Worm (Caenorhabditis elegans) whole organism, L4 larva: Measurements from ENCODE around the gene W09G12.10.

ENCODE experiments used
- ZK546.5 ChIP-seq, 2 experiments: sonication (generic microtip); optimal IDR thresholded peaks; 2 replicates each; lab custom pipeline; 2017; ENCODE audit warnings: missing biosample characterization in 2 of 2, missing genetic modification characterization in 2 of 2
- ceh-20 ChIP-seq: fragments of 200-800 bp; sonication (Bioruptor generic); IDR thresholded peaks from 2 replicates; pipeline ENCODE4 v1.3.6; 2022; ENCODE audit warnings: missing genetic modification reagents, missing genetic modification characterization, missing compliant biosample characterization
- hlh-30 ChIP-seq: sonication (generic microtip); optimal IDR thresholded peaks from 2 replicates; lab custom pipeline; 2017; ENCODE audit warnings: antibody characterized with exemption, mild to moderate bottlenecking, missing genetic modification characterization, missing compliant biosample characterization; ENCODE audit not compliant: insufficient read depth
- nhr-237 ChIP-seq: sonication (generic microtip); optimal IDR thresholded peaks from 2 replicates; lab custom pipeline; 2017; ENCODE audit warnings: missing biosample characterization, missing genetic modification characterization
- pqm-1 ChIP-seq: sonication (generic microtip); optimal IDR thresholded peaks from 2 replicates; lab custom pipeline; 2017; ENCODE audit warnings: missing biosample characterization, missing genetic modification characterization
- unc-130 ChIP-seq: sonication (generic microtip); optimal IDR thresholded peaks from 2 replicates; lab custom pipeline; 2016; ENCODE audit warnings: missing genetic modification reagents, missing genetic modification characterization, missing compliant biosample characterization
- unc-62 ChIP-seq, 3 experiments: fragments of 150-350 bp in 1 of 3; sonication (generic microtip); optimal IDR thresholded peaks in 2 of 3; peaks in 1 of 3; 1 replicate in 1 of 3; 2 replicates in 2 of 3; lab custom pipeline; 2014 to 2017; ENCODE audit warnings: missing biosample characterization in 3 of 3, missing genetic modification characterization in 3 of 3, missing genetic modification reagents in 3 of 3, missing genotype in 1 of 3
- ztf-11 ChIP-seq: fragments of 150-350 bp; optimal IDR thresholded peaks from 2 replicates; lab custom pipeline; 2014; ENCODE audit warnings: missing biosample characterization, missing genetic modification characterization

DNA sequence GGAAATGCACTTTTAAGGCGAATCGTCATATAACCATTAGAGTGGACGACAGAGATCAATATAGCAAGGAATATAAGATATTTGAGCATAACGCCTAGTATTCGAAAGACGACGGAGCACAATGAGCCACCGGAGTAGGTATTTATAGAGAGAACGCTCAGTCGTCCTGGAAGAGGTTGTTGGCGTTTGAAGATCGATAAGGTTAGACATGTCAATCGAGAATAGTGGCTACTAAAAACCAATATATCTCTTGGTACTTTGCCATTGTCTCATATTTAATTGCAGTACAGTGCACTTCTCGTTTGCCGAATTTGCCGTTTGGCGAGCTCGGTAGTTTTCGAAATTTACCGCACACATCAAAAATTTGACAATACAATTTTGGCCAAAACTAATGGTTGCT, 13.1 kb downstream of the W09G12.10 start, which contains the start of gene dsl-1:
- TF ChIP-seq pqm-1 (no peak), ZK546.5 (tag; optimal IDR thresholded peaks at IDR 0.05; lab: Kevin White, UChicago) (no peak), unc-62 (GFP tag; optimal IDR thresholded peaks at IDR 0.05 in 1 of 2; lab: Kevin White, UChicago) (no peak), unc-62 (tag; optimal IDR thresholded peaks at IDR 0.05; lab: Kevin White, UChicago) (no peak), unc-130 (GFP tag; lab: Kevin White, UChicago) (no peak), hlh-30 (no peak), nhr-237 (tag; lab: Kevin White, UChicago) (no peak), ztf-11 (tag; lab: Kevin White, UChicago) (no peak), ceh-20 (no peak)
